Fruit fly (Drosophila melanogaster) whole organism, embryonic: ENCODE measurements around the gene BTBD9.

ENCODE experiments used
- Abd-B ChIP-seq: fragments of 200-800 bp; sonication (Bioruptor generic); optimal IDR thresholded peaks from 2 replicates; lab custom pipeline; 2018; ENCODE audit warnings: missing biosample characterization, mild to moderate bottlenecking, missing genetic modification characterization, moderate library complexity
- Ada2b ChIP-seq: fragments of 200-800 bp; sonication (Bioruptor generic); IDR thresholded peaks from 2 replicates; pipeline ENCODE4 v1.3.6; 2022; ENCODE audit warnings: missing biosample characterization, missing genetic modification characterization
- Antp ChIP-seq: fragments of 200-800 bp; sonication (Bioruptor generic); optimal IDR thresholded peaks from 3 replicates; lab custom pipeline; 2016; ENCODE audit warnings: missing biosample characterization, missing genetic modification characterization
- Atf3 ChIP-seq: fragments of 200-800 bp; sonication (Bioruptor generic); optimal IDR thresholded peaks from 3 replicates; lab custom pipeline; 2016; ENCODE audit warnings: missing biosample characterization, missing genetic modification characterization
- Bgb ChIP-seq: fragments of 200-800 bp; sonication (Bioruptor generic); IDR thresholded peaks from 2 replicates; pipeline ENCODE4 v1.3.6; 2022; ENCODE audit warnings: missing biosample characterization, missing genetic modification characterization; ENCODE audit not compliant: partially characterized antibody
- CG10267 ChIP-seq: fragments of 200-800 bp; sonication (Bioruptor generic); optimal IDR thresholded peaks from 2 replicates; lab custom pipeline; 2018; ENCODE audit warnings: missing biosample characterization, mild to moderate bottlenecking, missing genetic modification characterization, moderate library complexity
- CG10274 ChIP-seq: fragments of 200-800 bp; sonication (Bioruptor generic); optimal IDR thresholded peaks from 3 replicates; lab custom pipeline; 2017; ENCODE audit warnings: missing biosample characterization, mild to moderate bottlenecking, missing genetic modification characterization
- CG12299 ChIP-seq: fragments of 200-800 bp; sonication (Bioruptor generic); optimal IDR thresholded peaks from 2 replicates; lab custom pipeline; 2018; ENCODE audit warnings: missing biosample characterization, mild to moderate bottlenecking, missing genetic modification characterization
- CG15601 ChIP-seq: fragments of 200-800 bp; sonication (Bioruptor generic); optimal IDR thresholded peaks from 3 replicates; lab custom pipeline; 2019; ENCODE audit warnings: missing biosample characterization, mild to moderate bottlenecking, missing genetic modification characterization, moderate library complexity
- CG18476 ChIP-seq: fragments of 200-800 bp; sonication (Bioruptor generic); optimal IDR thresholded peaks from 2 replicates; lab custom pipeline; 2016; ENCODE audit warnings: missing biosample characterization, mild to moderate bottlenecking, missing genetic modification characterization
- CG18599 ChIP-seq: fragments of 200-800 bp; sonication (Bioruptor generic); optimal IDR thresholded peaks from 3 replicates; lab custom pipeline; 2017; ENCODE audit warnings: missing biosample characterization, missing genetic modification characterization, mild to moderate bottlenecking, moderate library complexity, missing genetic modification reagents
- CG2678 ChIP-seq: fragments of 200-800 bp; sonication (Bioruptor generic); optimal IDR thresholded peaks from 3 replicates; lab custom pipeline; 2019; ENCODE audit warnings: missing biosample characterization, mild to moderate bottlenecking, missing genetic modification characterization, moderate library complexity
- CG2712 ChIP-seq: fragments of 200-800 bp; optimal IDR thresholded peaks from 3 replicates; lab custom pipeline; 2019; ENCODE audit warnings: missing biosample characterization, mild to moderate bottlenecking, missing genetic modification characterization, moderate library complexity
- CG4404 ChIP-seq: fragments of 200-800 bp; sonication (Bioruptor generic); IDR thresholded peaks from 2 replicates; pipeline ENCODE4 v1.3.6; 2022; ENCODE audit warnings: missing biosample characterization, missing genetic modification characterization
- CG7556 ChIP-seq: fragments of 200-800 bp; sonication (Bioruptor generic); optimal IDR thresholded peaks from 2 replicates; lab custom pipeline; 2017; ENCODE audit warnings: missing biosample characterization, mild to moderate bottlenecking, missing genetic modification characterization
- CG7839 ChIP-seq: fragments of 200-800 bp; sonication (Bioruptor generic); optimal IDR thresholded peaks from 3 replicates; lab custom pipeline; 2018; ENCODE audit warnings: missing biosample characterization, mild to moderate bottlenecking, missing genetic modification characterization, moderate library complexity
- CG9727 ChIP-seq: fragments of 200-800 bp; sonication (Bioruptor generic); optimal IDR thresholded peaks from 3 replicates; lab custom pipeline; 2017; ENCODE audit warnings: missing biosample characterization, mild to moderate bottlenecking, missing genetic modification characterization
- CkIIα-i1 ChIP-seq: fragments of 200-800 bp; sonication (Bioruptor generic); IDR thresholded peaks from 2 replicates; pipeline ENCODE4 v1.3.6; 2022; ENCODE audit warnings: missing biosample characterization, missing genetic modification characterization
- D19B ChIP-seq: fragments of 200-800 bp; sonication (Bioruptor generic); optimal IDR thresholded peaks from 2 replicates; lab custom pipeline; 2017; ENCODE audit warnings: missing biosample characterization, mild to moderate bottlenecking, missing genetic modification characterization
- Deaf1 ChIP-seq: fragments of 200-800 bp; optimal IDR thresholded peaks from 3 replicates; lab custom pipeline; 2019; ENCODE audit warnings: missing biosample characterization, mild to moderate bottlenecking, missing genetic modification characterization, moderate library complexity
- Dfd ChIP-seq, 2 experiments: fragments of >200 bp; optimal IDR thresholded peaks; 2 replicates each; lab custom pipeline; 2017; ENCODE audit warnings: missing biosample characterization in 2 of 2, missing genetic modification characterization in 2 of 2
- Dip3 ChIP-seq: fragments of 200-800 bp; sonication (Bioruptor generic); optimal IDR thresholded peaks from 3 replicates; lab custom pipeline; 2016; ENCODE audit warnings: missing biosample characterization, missing genetic modification characterization
- Ets65A ChIP-seq: fragments of 200-800 bp; sonication (Bioruptor generic); peaks from one replicate; lab custom pipeline; 2016; ENCODE audit warnings: missing biosample characterization, missing genetic modification characterization
- Gug ChIP-seq: fragments of 200-800 bp; sonication (Bioruptor generic); IDR thresholded peaks from 4 replicates; pipeline ENCODE4 v1.3.6; 2022; ENCODE audit warnings: missing biosample characterization, missing genetic modification characterization
- Hmx ChIP-seq: fragments of 200-800 bp; sonication (Bioruptor generic); optimal IDR thresholded peaks from 2 replicates; lab custom pipeline; 2016; ENCODE audit warnings: missing biosample characterization, missing genetic modification characterization
- Hsf ChIP-seq: fragments of 200-800 bp; sonication (Bioruptor generic); optimal IDR thresholded peaks from 3 replicates; lab custom pipeline; 2016; ENCODE audit warnings: missing biosample characterization, missing genetic modification characterization
- Jarid2 ChIP-seq: fragments of 200-800 bp; sonication (Bioruptor generic); optimal IDR thresholded peaks from 3 replicates; lab custom pipeline; 2017; ENCODE audit warnings: mild to moderate bottlenecking, missing biosample characterization, missing genetic modification reagents, missing genetic modification characterization
- Max ChIP-seq: fragments of 200-800 bp; sonication (Bioruptor generic); optimal IDR thresholded peaks from 2 replicates; lab custom pipeline; 2016; ENCODE audit warnings: missing biosample characterization, mild to moderate bottlenecking, missing genetic modification characterization
- NC2β ChIP-seq: fragments of 200-800 bp; sonication (Bioruptor generic); optimal IDR thresholded peaks from 2 replicates; lab custom pipeline; 2016; ENCODE audit warnings: missing biosample characterization, missing genetic modification characterization
- Side ChIP-seq: fragments of 200-800 bp; sonication (Bioruptor generic); optimal IDR thresholded peaks from 2 replicates; lab custom pipeline; 2016; ENCODE audit warnings: missing biosample characterization, missing genetic modification characterization
- Six4 ChIP-seq: fragments of 200-800 bp; sonication (Bioruptor generic); optimal IDR thresholded peaks from 2 replicates; lab custom pipeline; 2016; ENCODE audit warnings: missing biosample characterization, missing genetic modification characterization
- Stat92E ChIP-seq, 3 experiments: fragments of >200 bp in 2 of 3; fragments of 200-800 bp in 1 of 3; sonication (Bioruptor generic) in 1 of 3; optimal IDR thresholded peaks; 2 replicates each; lab custom pipeline; 2017 to 2019; ENCODE audit warnings: missing biosample characterization in 3 of 3, missing genetic modification characterization in 3 of 3, mild to moderate bottlenecking in 1 of 3, moderate library complexity in 1 of 3
- ara ChIP-seq: fragments of 200-800 bp; sonication (Bioruptor generic); IDR thresholded peaks from 2 replicates; pipeline ENCODE4 v1.3.6; 2022; ENCODE audit warnings: missing biosample characterization, missing genetic modification characterization
- bsh ChIP-seq, 2 experiments: fragments of 200-800 bp; sonication (Bioruptor generic); optimal IDR thresholded peaks; 2 replicates each; lab custom pipeline; 2017 to 2018; ENCODE audit warnings: mild to moderate bottlenecking in 2 of 2, missing biosample characterization in 2 of 2, missing genetic modification characterization in 2 of 2, moderate library complexity in 1 of 2
- chif ChIP-seq, 2 experiments: fragments of 200-800 bp; sonication (Bioruptor generic); optimal IDR thresholded peaks; 3 replicates each; lab custom pipeline; 2016; ENCODE audit warnings: missing biosample characterization in 2 of 2, missing genetic modification characterization in 2 of 2
- ci ChIP-seq: fragments of 200-800 bp; sonication (Bioruptor generic); IDR thresholded peaks from 3 replicates; pipeline ENCODE4 v1.3.6; 2022; ENCODE audit warnings: missing biosample characterization, missing genetic modification characterization
- crc ChIP-seq: fragments of 200-800 bp; sonication (Bioruptor generic); optimal IDR thresholded peaks from 2 replicates; lab custom pipeline; 2016; ENCODE audit warnings: missing biosample characterization, missing genetic modification characterization
- fd102C ChIP-seq: fragments of 200-800 bp; sonication (Bioruptor generic); optimal IDR thresholded peaks from 2 replicates; lab custom pipeline; 2018; ENCODE audit warnings: missing biosample characterization, mild to moderate bottlenecking, missing genetic modification characterization, moderate library complexity
- gsb ChIP-seq: fragments of 200-800 bp; sonication (Bioruptor generic); IDR thresholded peaks from 2 replicates; pipeline ENCODE4 v1.3.6; 2022; ENCODE audit warnings: missing biosample characterization, missing genetic modification characterization
- ham ChIP-seq: fragments of 200-800 bp; sonication (Bioruptor generic); IDR thresholded peaks from 2 replicates; pipeline ENCODE4 v1.3.6; 2022; ENCODE audit warnings: missing biosample characterization, missing genetic modification characterization
- jumu ChIP-seq: fragments of 200-800 bp; sonication (Bioruptor generic); optimal IDR thresholded peaks from 3 replicates; lab custom pipeline; 2016; ENCODE audit warnings: missing biosample characterization, missing genetic modification characterization
- kah ChIP-seq: fragments of 200-800 bp; sonication (Bioruptor generic); optimal IDR thresholded peaks from 2 replicates; lab custom pipeline; 2018; ENCODE audit warnings: missing biosample characterization, mild to moderate bottlenecking, missing genetic modification characterization
- ken ChIP-seq: fragments of 200-800 bp; sonication (Bioruptor generic); IDR thresholded peaks from 3 replicates; pipeline ENCODE4 v1.3.6; 2022; ENCODE audit warnings: missing biosample characterization, missing genetic modification characterization
- lbe ChIP-seq: fragments of 200-800 bp; sonication (Bioruptor generic); optimal IDR thresholded peaks from 2 replicates; lab custom pipeline; 2016; ENCODE audit warnings: missing biosample characterization, mild to moderate bottlenecking, missing genetic modification characterization
- lola ChIP-seq, 3 experiments: fragments of >200 bp in 2 of 3; fragments of 200-800 bp in 1 of 3; sonication (Bioruptor generic) in 1 of 3; optimal IDR thresholded peaks; 2 replicates each; lab custom pipeline; 2017 to 2019; ENCODE audit warnings: missing biosample characterization in 3 of 3, missing genetic modification characterization in 3 of 3, mild to moderate bottlenecking in 1 of 3, moderate library complexity in 1 of 3
- sens-2 ChIP-seq: fragments of 200-800 bp; sonication (Bioruptor generic); IDR thresholded peaks from 2 replicates; pipeline ENCODE4 v1.3.6; 2022; ENCODE audit warnings: missing biosample characterization, missing genetic modification characterization
- sim ChIP-seq: fragments of 200-800 bp; sonication (Bioruptor generic); IDR thresholded peaks from 2 replicates; pipeline ENCODE4 v1.3.6; 2022; ENCODE audit warnings: missing biosample characterization, missing genetic modification characterization
- sob ChIP-seq: fragments of 200-800 bp; sonication (Bioruptor generic); IDR thresholded peaks from 2 replicates; pipeline ENCODE4 v1.3.6; 2022; ENCODE audit warnings: missing biosample characterization, missing genetic modification characterization
- stc ChIP-seq: fragments of 200-800 bp; sonication (Bioruptor generic); IDR thresholded peaks from 2 replicates; pipeline ENCODE4 v1.3.6; 2022; ENCODE audit warnings: missing biosample characterization, missing genetic modification characterization
- ttk ChIP-seq: fragments of 200-800 bp; sonication (Bioruptor generic); IDR thresholded peaks from 2 replicates; pipeline ENCODE4 v2.1.2; 2022; ENCODE audit warnings: missing biosample characterization, missing genetic modification characterization
- tup ChIP-seq: fragments of 200-800 bp; sonication (Bioruptor generic); optimal IDR thresholded peaks from 2 replicates; lab custom pipeline; 2016; ENCODE audit warnings: missing biosample characterization, mild to moderate bottlenecking, missing genetic modification characterization, moderate library complexity

BTBD9 gene

DNA sequence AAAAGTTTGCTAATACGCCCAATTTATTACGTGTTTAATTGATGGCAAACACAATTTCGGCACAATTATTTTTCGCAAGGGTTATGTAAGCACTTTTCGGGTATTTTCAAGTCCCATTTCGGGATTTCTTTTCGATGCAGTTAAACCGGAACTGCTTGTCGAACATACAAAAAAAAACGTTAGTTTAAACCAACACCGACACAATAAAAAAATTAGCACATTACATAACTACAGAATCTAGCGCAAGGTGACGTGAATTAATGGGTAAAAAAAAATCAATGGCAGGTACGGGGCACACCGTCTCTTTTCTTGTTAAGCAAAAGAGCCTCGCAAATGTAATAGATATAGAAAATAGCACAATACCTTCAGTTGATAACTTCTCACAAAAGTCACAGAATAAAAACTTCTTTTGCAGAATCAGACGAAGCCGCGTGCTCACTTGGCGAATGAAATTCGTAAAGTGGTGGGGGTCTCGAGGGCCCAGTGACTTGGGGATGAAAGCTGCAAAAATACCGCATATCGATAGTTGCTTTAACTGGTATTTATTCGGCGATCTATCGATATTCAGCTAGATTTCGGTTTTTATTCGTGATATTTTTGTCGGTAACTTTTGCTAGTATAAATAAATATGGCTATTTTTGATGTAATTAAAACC lies 18.2 kb downstream of the BTBD9 start, which contains the start of the genes Ant2 and sesB (continued):
- TF ChIP-seq Hmx (no peak), NC2β (no peak), tup (GFP tag; lab: Kevin White, UChicago) (no peak), CG15601 (no peak), CG10274 (GFP tag; lab: Kevin White, UChicago) (no peak), Jarid2 (GFP tag; lab: Kevin White, UChicago) (no peak), Antp (GFP tag; lab: Kevin White, UChicago) (no peak), CG2712 (no peak), fd102C (GFP tag; lab: Kevin White, UChicago) (no peak), CG7839 (no peak), lola (GFP tag; optimal IDR thresholded peaks at IDR 0.05; lab: Kevin White, UChicago) (no peak), gsb (GFP tag; lab: Robert Waterston, UW) (no peak), ken (GFP tag; lab: Robert Waterston, UW) (no peak), CkIIα-i1 (GFP tag; lab: Robert Waterston, UW) (no peak), Six4 (GFP tag; lab: Kevin White, UChicago) (no peak), ara (no peak), ci (GFP tag; lab: Robert Waterston, UW) (no peak; the same call in 2 of the 3 replicates), Bgb (peak; percentile 83), CG7556 (GFP tag; lab: Kevin White, UChicago) (no peak), Hsf (no peak), ham (GFP tag; lab: Robert Waterston, UW) (no peak), CG10267 (peak; percentile 0), Abd-B (no peak), CG18476 (GFP tag; lab: Kevin White, UChicago) (no peak), CG2678 (tag; lab: Kevin White, UChicago) (no peak), chif (GFP tag; optimal IDR thresholded peaks at IDR 0.05; lab: Kevin White, UChicago) (no peak), lbe (GFP tag; lab: Kevin White, UChicago) (no peak), Side (no peak), Ada2b (GFP tag; lab: Robert Waterston, UW) (no peak), kah (no peak), crc (GFP tag; lab: Kevin White, UChicago) (no peak), Dip3 (GFP tag; lab: Kevin White, UChicago) (no peak), Gug (GFP tag; lab: Robert Waterston, UW) (no peak), Deaf1 (no peak), Atf3 (GFP tag; lab: Kevin White, UChicago) (no peak), CG12299 (tag; lab: Kevin White, UChicago) (no peak), CG4404 (GFP tag; lab: Robert Waterston, UW) (no peak), bsh (GFP tag; optimal IDR thresholded peaks at IDR 0.05; lab: Kevin White, UChicago) (no peak), Stat92E (GFP tag; optimal IDR thresholded peaks at IDR 0.05; lab: Kevin White, UChicago) (peak in 1 of 3 experiments; percentile 46), Max (GFP tag; lab: Kevin White, UChicago) (no peak), Ets65A (no peak), CG9727 (GFP tag; lab: Kevin White, UChicago) (no peak), jumu (no peak), sim (GFP tag; lab: Robert Waterston, UW) (no peak), sob (no peak; the same call in 1 of the 2 replicates), Dfd (GFP tag; optimal IDR thresholded peaks at IDR 0.05; lab: Kevin White, UChicago) (no peak), D19B (GFP tag; lab: Kevin White, UChicago) (no peak), stc (GFP tag; lab: Robert Waterston, UW) (no peak), sens-2 (GFP tag; lab: Robert Waterston, UW) (no peak), ttk (GFP tag; lab: Robert Waterston, UW) (no peak), CG18599 (GFP tag; lab: Kevin White, UChicago) (no peak)
